Worm (Caenorhabditis elegans): ENCODE data around the gene nhr-102.

DNA sequence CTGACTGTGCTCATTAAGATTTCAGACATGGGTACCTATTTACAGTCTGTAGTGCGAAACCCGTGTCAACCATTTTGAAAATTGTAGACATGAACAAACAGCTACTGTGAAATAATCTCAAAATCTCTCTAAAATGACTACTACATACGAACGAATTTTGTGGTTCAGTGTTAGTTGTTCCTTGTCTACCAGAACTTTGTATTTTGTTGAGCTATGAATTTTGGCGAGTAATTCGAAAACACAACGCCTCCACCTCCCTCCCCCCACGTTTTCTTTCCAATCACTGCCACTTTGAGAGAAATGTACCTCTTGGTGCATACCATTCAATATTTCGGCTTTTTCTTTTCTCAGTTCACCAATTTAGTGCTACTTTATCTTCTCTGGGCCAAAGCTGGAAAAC, 16.5 kb upstream of the nhr-102 start, which contains the start of gene T06C12.11:
- TF ChIP-seq nhr-232 (tag; optimal IDR thresholded peaks at IDR 0.05): no peak
- TF ChIP-seq odd-2 (tag; optimal IDR thresholded peaks at IDR 0.05): no peak
- TF ChIP-seq zip-5 (tag; optimal IDR thresholded peaks at IDR 0.05): no peak
- TF ChIP-seq ama-1 (optimal IDR thresholded peaks at IDR 0.05): no peak
- TF ChIP-seq sox-2 (GFP tag; IDR thresholded peaks at IDR 0.05): no peak
- TF ChIP-seq ceh-48 (tag; optimal IDR thresholded peaks at IDR 0.05): no peak
- no peak for TF ChIP-seq pqm-1 (tag; optimal IDR thresholded peaks at IDR 0.05)
- no peak for TF ChIP-seq nfya-1 (tag; optimal IDR thresholded peaks at IDR 0.05)
- no peak for TF ChIP-seq che-1 (tag; optimal IDR thresholded peaks at IDR 0.05)
- TF ChIP-seq C38D4.7 (GFP tag; optimal IDR thresholded peaks at IDR 0.05): no peak

Measured in whole organism, late embryonic.